Fruit fly (Drosophila melanogaster) whole organism, embryonic: ENCODE results near the gene CG18281.
A peak's percentile ranks its signal among the peaks of the same experiment; 100 is the strongest.

ENCODE experiments used
- Abd-B ChIP-seq: fragments of 200-800 bp; sonication (Bioruptor generic); optimal IDR thresholded peaks from 2 replicates; lab custom pipeline; 2018; ENCODE audit warnings: missing biosample characterization, mild to moderate bottlenecking, missing genetic modification characterization, moderate library complexity
- Ada2b ChIP-seq: fragments of 200-800 bp; sonication (Bioruptor generic); IDR thresholded peaks from 2 replicates; pipeline ENCODE4 v1.3.6; 2022; ENCODE audit warnings: missing biosample characterization, missing genetic modification characterization
- Bdp1 ChIP-seq: fragments of 200-800 bp; sonication (Bioruptor generic); optimal IDR thresholded peaks from 3 replicates; lab custom pipeline; 2016; ENCODE audit warnings: missing biosample characterization, missing genetic modification characterization
- CG10979 ChIP-seq: fragments of 200-800 bp; sonication (Bioruptor generic); optimal IDR thresholded peaks from 2 replicates; lab custom pipeline; 2018; ENCODE audit warnings: missing biosample characterization, mild to moderate bottlenecking, missing genetic modification characterization, moderate library complexity
- CG12391 ChIP-seq: fragments of 200-800 bp; sonication (Bioruptor generic); optimal IDR thresholded peaks from 3 replicates; lab custom pipeline; 2018; ENCODE audit warnings: missing biosample characterization, mild to moderate bottlenecking, missing genetic modification characterization, moderate library complexity
- CG13424 ChIP-seq: fragments of 200-800 bp; sonication (Bioruptor generic); optimal IDR thresholded peaks from 2 replicates; lab custom pipeline; 2019; ENCODE audit warnings: missing biosample characterization, mild to moderate bottlenecking, missing genetic modification characterization, moderate library complexity
- CG14050 ChIP-seq: fragments of 200-800 bp; sonication (Bioruptor generic); IDR thresholded peaks from 3 replicates; pipeline ENCODE4 v1.3.6; 2022; ENCODE audit warnings: missing biosample characterization, missing genetic modification characterization
- CG14441 ChIP-seq: fragments of 200-800 bp; sonication (Bioruptor generic); IDR thresholded peaks from 2 replicates; pipeline ENCODE4 v1.3.6; 2022; ENCODE audit warnings: missing biosample characterization, missing genetic modification characterization
- CG14710 ChIP-seq: fragments of 200-800 bp; sonication (Bioruptor generic); optimal IDR thresholded peaks from 3 replicates; lab custom pipeline; 2019; ENCODE audit warnings: missing biosample characterization, mild to moderate bottlenecking, missing genetic modification characterization, moderate library complexity
- CG1603 ChIP-seq: fragments of 200-800 bp; sonication (Bioruptor generic); optimal IDR thresholded peaks from 2 replicates; lab custom pipeline; 2019; ENCODE audit warnings: missing biosample characterization, mild to moderate bottlenecking, missing genetic modification characterization, moderate library complexity
- CG16813 ChIP-seq: fragments of 200-800 bp; sonication (Bioruptor generic); IDR thresholded peaks from 3 replicates; pipeline ENCODE4 v1.3.6; 2022; ENCODE audit warnings: missing biosample characterization, missing genetic modification characterization; ENCODE audit not compliant: partially characterized antibody
- CG17359 ChIP-seq: fragments of 200-800 bp; sonication (Bioruptor generic); optimal IDR thresholded peaks from 3 replicates; lab custom pipeline; 2018; ENCODE audit warnings: missing biosample characterization, mild to moderate bottlenecking, missing genetic modification characterization, moderate library complexity
- CG17568 ChIP-seq: fragments of 200-800 bp; sonication (Bioruptor generic); optimal IDR thresholded peaks from 2 replicates; lab custom pipeline; 2018; ENCODE audit warnings: missing biosample characterization, mild to moderate bottlenecking, missing genetic modification characterization, moderate library complexity
- CG30020 ChIP-seq: fragments of 200-800 bp; optimal IDR thresholded peaks from 2 replicates; lab custom pipeline; 2019; ENCODE audit warnings: missing biosample characterization, mild to moderate bottlenecking, missing genetic modification characterization, moderate library complexity
- CG3726 ChIP-seq: fragments of 200-800 bp; sonication (Bioruptor generic); IDR thresholded peaks from 3 replicates; pipeline ENCODE4, ENCODE4 v1.3.6; 2022; ENCODE audit warnings: missing biosample characterization, missing genetic modification characterization
- CG6813 ChIP-seq: fragments of 200-800 bp; sonication (Bioruptor generic); optimal IDR thresholded peaks from 2 replicates; lab custom pipeline; 2017; ENCODE audit warnings: missing biosample characterization, missing genetic modification characterization, mild to moderate bottlenecking, moderate library complexity, missing genetic modification reagents
- CG8281 ChIP-seq: fragments of 200-800 bp; sonication (Bioruptor generic); optimal IDR thresholded peaks from 2 replicates; lab custom pipeline; 2018; ENCODE audit warnings: missing biosample characterization, mild to moderate bottlenecking, missing genetic modification characterization, moderate library complexity
- CG8924 ChIP-seq: fragments of 200-800 bp; optimal IDR thresholded peaks from 3 replicates; lab custom pipeline; 2019; ENCODE audit warnings: missing biosample characterization, mild to moderate bottlenecking, missing genetic modification characterization, moderate library complexity
- CG9932 ChIP-seq: fragments of 200-800 bp; sonication (Bioruptor generic); IDR thresholded peaks from 2 replicates; pipeline ENCODE4 v1.3.6; 2022; ENCODE audit warnings: missing biosample characterization, missing genetic modification characterization
- Dek ChIP-seq: fragments of 200-800 bp; sonication (Bioruptor generic); optimal IDR thresholded peaks from 3 replicates; lab custom pipeline; 2019; ENCODE audit warnings: missing biosample characterization, mild to moderate bottlenecking, missing genetic modification characterization, moderate library complexity
- Dfd ChIP-seq, 2 experiments: fragments of >200 bp; optimal IDR thresholded peaks; 2 replicates each; lab custom pipeline; 2017; ENCODE audit warnings: missing biosample characterization in 2 of 2, missing genetic modification characterization in 2 of 2
- Dip3 ChIP-seq: fragments of 200-800 bp; sonication (Bioruptor generic); optimal IDR thresholded peaks from 3 replicates; lab custom pipeline; 2016; ENCODE audit warnings: missing biosample characterization, missing genetic modification characterization
- Fer1 ChIP-seq: fragments of 200-800 bp; sonication (Bioruptor generic); optimal IDR thresholded peaks from 2 replicates; lab custom pipeline; 2017; ENCODE audit warnings: missing biosample characterization, mild to moderate bottlenecking, missing genetic modification characterization
- H15 ChIP-seq: fragments of 200-800 bp; sonication (Bioruptor generic); IDR thresholded peaks from 3 replicates; pipeline ENCODE4 v1.3.6; 2022; ENCODE audit warnings: missing biosample characterization, missing genetic modification characterization
- HHEX ChIP-seq: fragments of 200-800 bp; sonication (Bioruptor generic); optimal IDR thresholded peaks from 3 replicates; lab custom pipeline; 2017; ENCODE audit warnings: missing biosample characterization, mild to moderate bottlenecking, missing genetic modification characterization, missing genetic modification reagents
- HLH54F ChIP-seq: fragments of 200-800 bp; sonication (Bioruptor generic); optimal IDR thresholded peaks from 3 replicates; lab custom pipeline; 2016; ENCODE audit warnings: missing biosample characterization, missing genetic modification characterization
- MBD-R2 ChIP-seq: fragments of 200-800 bp; sonication (Bioruptor generic); IDR thresholded peaks from 2 replicates; pipeline ENCODE4 v1.3.6; 2022; ENCODE audit warnings: missing biosample characterization, missing genetic modification characterization
- NC2β ChIP-seq: fragments of 200-800 bp; sonication (Bioruptor generic); optimal IDR thresholded peaks from 2 replicates; lab custom pipeline; 2016; ENCODE audit warnings: missing biosample characterization, missing genetic modification characterization
- Nf-YA ChIP-seq: fragments of 200-800 bp; sonication (Bioruptor generic); IDR thresholded peaks from 2 replicates; pipeline ENCODE4 v1.3.6; 2022; ENCODE audit warnings: missing biosample characterization, missing genetic modification characterization
- NfI ChIP-seq: fragments of 200-800 bp; sonication (Bioruptor generic); optimal IDR thresholded peaks from 3 replicates; lab custom pipeline; 2018; ENCODE audit warnings: missing biosample characterization, mild to moderate bottlenecking, missing genetic modification characterization, moderate library complexity
- Ptx1 ChIP-seq: fragments of 200-800 bp; sonication (Bioruptor generic); IDR thresholded peaks from 2 replicates; pipeline ENCODE4 v1.3.6; 2022; ENCODE audit warnings: missing biosample characterization, missing genetic modification characterization
- Sin3A ChIP-seq: fragments of >200 bp; optimal IDR thresholded peaks from 2 replicates; lab custom pipeline; 2018
- al ChIP-seq: fragments of 200-800 bp; sonication (Bioruptor generic); IDR thresholded peaks from 2 replicates; pipeline ENCODE4 v1.3.6; 2022; ENCODE audit warnings: missing biosample characterization, missing genetic modification characterization
- cato ChIP-seq: fragments of 200-800 bp; sonication (Bioruptor generic); optimal IDR thresholded peaks from 2 replicates; lab custom pipeline; 2016; ENCODE audit warnings: missing biosample characterization, missing genetic modification characterization, borderline replicate concordance
- crol ChIP-seq: fragments of 200-800 bp; sonication (Bioruptor generic); IDR thresholded peaks from 2 replicates; pipeline ENCODE4 v1.3.6; 2022; ENCODE audit warnings: missing biosample characterization, missing genetic modification characterization
- gce ChIP-seq: fragments of 200-800 bp; sonication (Bioruptor generic); IDR thresholded peaks from 3 replicates; pipeline ENCODE4 v1.3.6; 2022; ENCODE audit warnings: missing biosample characterization, missing genetic modification characterization
- lov ChIP-seq, 2 experiments: fragments of 200-800 bp in 1 of 2; fragments of >200 bp in 1 of 2; sonication (Bioruptor generic) in 1 of 2; IDR thresholded peaks in 1 of 2; optimal IDR thresholded peaks in 1 of 2; 2 replicates in 1 of 2; 3 replicates in 1 of 2; pipeline versions ENCODE4 v1.3.6 to Lab custom; 2017 to 2022; ENCODE audit warnings: missing biosample characterization in 1 of 2, missing genetic modification characterization in 1 of 2
- maf-S ChIP-seq: fragments of 200-800 bp; sonication (Bioruptor generic); optimal IDR thresholded peaks from 2 replicates; lab custom pipeline; 2016; ENCODE audit warnings: missing biosample characterization, missing genetic modification characterization
- oc ChIP-seq: fragments of 200-800 bp; sonication (Bioruptor generic); optimal IDR thresholded peaks from 2 replicates; lab custom pipeline; 2018; ENCODE audit warnings: missing biosample characterization, mild to moderate bottlenecking, missing genetic modification characterization, moderate library complexity
- salm ChIP-seq: fragments of 200-800 bp; sonication (Bioruptor generic); optimal IDR thresholded peaks from 2 replicates; lab custom pipeline; 2018; ENCODE audit warnings: missing biosample characterization, mild to moderate bottlenecking, missing genetic modification characterization
- sens-2 ChIP-seq: fragments of 200-800 bp; sonication (Bioruptor generic); IDR thresholded peaks from 2 replicates; pipeline ENCODE4 v1.3.6; 2022; ENCODE audit warnings: missing biosample characterization, missing genetic modification characterization
- sima ChIP-seq: fragments of 200-800 bp; sonication (Bioruptor generic); optimal IDR thresholded peaks from 2 replicates; lab custom pipeline; 2016; ENCODE audit warnings: missing biosample characterization, missing genetic modification characterization
- tgo ChIP-seq: fragments of 200-800 bp; sonication (Bioruptor generic); IDR thresholded peaks from 3 replicates; pipeline ENCODE4 v1.3.6; 2022; ENCODE audit warnings: missing biosample characterization, missing genetic modification characterization
- tna ChIP-seq: fragments of 200-800 bp; sonication (Bioruptor generic); IDR thresholded peaks from 2 replicates; pipeline ENCODE4 v1.3.6; 2022; ENCODE audit warnings: missing biosample characterization, missing genetic modification characterization; ENCODE audit not compliant: partially characterized antibody
- trh ChIP-seq: fragments of 200-800 bp; sonication (Bioruptor generic); optimal IDR thresholded peaks from 2 replicates; lab custom pipeline; 2016; ENCODE audit warnings: missing biosample characterization, missing genetic modification characterization
- tup ChIP-seq: fragments of 200-800 bp; sonication (Bioruptor generic); optimal IDR thresholded peaks from 2 replicates; lab custom pipeline; 2016; ENCODE audit warnings: missing biosample characterization, mild to moderate bottlenecking, missing genetic modification characterization, moderate library complexity
- unc-4 ChIP-seq: fragments of 200-800 bp; sonication (Bioruptor generic); IDR thresholded peaks from 2 replicates; pipeline ENCODE4 v1.3.6; 2022; ENCODE audit warnings: missing biosample characterization, missing genetic modification characterization; ENCODE audit not compliant: partially characterized antibody
- unpg ChIP-seq: fragments of 200-800 bp; sonication (Bioruptor generic); optimal IDR thresholded peaks from 3 replicates; lab custom pipeline; 2018; ENCODE audit warnings: missing biosample characterization, mild to moderate bottlenecking, missing genetic modification characterization, moderate library complexity

CG18281 gene

dm6 chr3L:20473021-20473799 lies 26.4 kb upstream of the CG18281 start, which contains the start of the genes CG32428 and CG5969 (continued):
- TF ChIP-seq CG17568 (GFP tag; lab: Kevin White, UChicago) = no peak
- TF ChIP-seq maf-S = no peak
- TF ChIP-seq Sin3A (lab: Kevin White, UChicago) = peak; percentile 59
- peak; percentile 38 for TF ChIP-seq CG1603 (tag; lab: Kevin White, UChicago)
- TF ChIP-seq CG13424 = peak; percentile 70
- no peak for TF ChIP-seq cato (GFP tag; lab: Kevin White, UChicago)
- TF ChIP-seq crol (GFP tag; lab: Robert Waterston, UW) = no peak
- TF ChIP-seq MBD-R2 (GFP tag; lab: Robert Waterston, UW) = no peak; the same call in 1 of the 2 replicates
- TF ChIP-seq CG16813 (GFP tag; lab: Robert Waterston, UW) = no peak
- peak; percentile 70 for TF ChIP-seq CG8924 (tag; lab: Kevin White, UChicago)
- TF ChIP-seq CG30020 (tag; lab: Kevin White, UChicago) = peak; percentile 65
- no peak for TF ChIP-seq Nf-YA (GFP tag; lab: Robert Waterston, UW)
- TF ChIP-seq unc-4 (GFP tag; lab: Robert Waterston, UW) = no peak
- peak; percentile 20 for TF ChIP-seq CG6813 (GFP tag; lab: Kevin White, UChicago)
- TF ChIP-seq NfI (GFP tag; lab: Kevin White, UChicago) = peak; percentile 67
- peak; percentile 67 for TF ChIP-seq unpg (GFP tag; lab: Kevin White, UChicago)
- peak; percentile 19; the same call in 1 of the 3 replicates for TF ChIP-seq CG14050 (GFP tag; lab: Robert Waterston, UW)
- TF ChIP-seq Abd-B = peak; percentile 65
- TF ChIP-seq trh (GFP tag; lab: Kevin White, UChicago) = no peak
- peak; percentile 76 for TF ChIP-seq Dek (tag; lab: Kevin White, UChicago)
- peak; percentile 50 for TF ChIP-seq Ada2b (GFP tag; lab: Robert Waterston, UW)
- peak; percentile 9 for TF ChIP-seq Dip3 (GFP tag; lab: Kevin White, UChicago)
- TF ChIP-seq al (GFP tag; lab: Robert Waterston, UW) = peak; percentile 69
- peak; percentile 70 for TF ChIP-seq Ptx1 (GFP tag; lab: Robert Waterston, UW)
- TF ChIP-seq CG8281 (tag; lab: Kevin White, UChicago) = peak; percentile 0
- no peak for TF ChIP-seq tup (GFP tag; lab: Kevin White, UChicago)
- peak; percentile 80 for TF ChIP-seq CG9932
- TF ChIP-seq Bdp1 = no peak
- no peak for TF ChIP-seq tna (GFP tag; lab: Robert Waterston, UW)
- TF ChIP-seq HHEX (GFP tag; lab: Kevin White, UChicago) = peak; percentile 58
- TF ChIP-seq sima (GFP tag; lab: Kevin White, UChicago) = no peak
- TF ChIP-seq CG17359 = peak; percentile 43
- no peak for TF ChIP-seq salm (tag; lab: Kevin White, UChicago)
- no peak for TF ChIP-seq gce (GFP tag; lab: Robert Waterston, UW)
- peak; percentile 96 for TF ChIP-seq CG14710 (tag; lab: Kevin White, UChicago)
- TF ChIP-seq Fer1 (GFP tag; lab: Kevin White, UChicago) = peak; percentile 3
- TF ChIP-seq CG10979 (tag; lab: Kevin White, UChicago) = no peak
- TF ChIP-seq oc (tag; lab: Kevin White, UChicago) = peak; percentile 13
- TF ChIP-seq HLH54F (GFP tag; lab: Kevin White, UChicago) = no peak
- peak; percentile 79 for TF ChIP-seq CG12391
- TF ChIP-seq NC2β (GFP tag; lab: Kevin White, UChicago) = no peak
- no peak for TF ChIP-seq lov (optimal IDR thresholded peaks at IDR 0.05; lab: Kevin White, UChicago)
- TF ChIP-seq lov (GFP tag; IDR thresholded peaks at IDR 0.05; lab: Robert Waterston, UW) = no peak
- peak; percentile 50; the same call in 2 of the 3 replicates for TF ChIP-seq H15 (GFP tag; lab: Robert Waterston, UW)
- 0 out of 2 replicates have a peak, but pooled peaks have one; percentile 14 for TF ChIP-seq sens-2 (GFP tag; lab: Robert Waterston, UW)
- TF ChIP-seq Dfd (GFP tag; optimal IDR thresholded peaks at IDR 0.05; lab: Kevin White, UChicago) = no peak
- TF ChIP-seq CG14441 = peak; percentile 76
- peak; percentile 60 for TF ChIP-seq tgo (GFP tag; lab: Robert Waterston, UW)
- TF ChIP-seq CG3726 = no peak
